Worm (Caenorhabditis elegans) whole organism, L3 larva: Measurements from ENCODE around the gene C44C10.15.

ENCODE experiments used
- R02D3.7 ChIP-seq: fragments of 150-350 bp; optimal IDR thresholded peaks from 2 replicates; lab custom pipeline; 2014; ENCODE audit warnings: missing biosample characterization, missing genetic modification characterization
- ZK546.5 ChIP-seq: sonication (generic microtip); optimal IDR thresholded peaks from 2 replicates; lab custom pipeline; 2017; ENCODE audit warnings: missing biosample characterization, missing genetic modification characterization
- aly-2 ChIP-seq: fragments of 150-350 bp; optimal IDR thresholded peaks from 2 replicates; lab custom pipeline; 2014; ENCODE audit warnings: missing biosample characterization, missing genetic modification characterization
- ama-1 ChIP-seq: fragments of 150-350 bp; optimal IDR thresholded peaks from 2 replicates; lab custom pipeline; 2018
- ceh-16 ChIP-seq: sonication (generic microtip); optimal IDR thresholded peaks from 2 replicates; lab custom pipeline; 2017; ENCODE audit warnings: missing biosample characterization, missing genetic modification characterization
- ceh-28 ChIP-seq: fragments of 150-350 bp; optimal IDR thresholded peaks from 2 replicates; lab custom pipeline; 2014; ENCODE audit warnings: missing biosample characterization, missing genetic modification reagents, missing genetic modification characterization
- ceh-82 ChIP-seq: fragments of 150-350 bp; optimal IDR thresholded peaks from 2 replicates; lab custom pipeline; 2014; ENCODE audit warnings: missing biosample characterization, missing genetic modification characterization
- ceh-9 ChIP-seq: sonication (generic microtip); optimal IDR thresholded peaks from 2 replicates; lab custom pipeline; 2018; ENCODE audit warnings: missing biosample characterization, missing genetic modification characterization
- daf-12 ChIP-seq: fragments of 150-350 bp; optimal IDR thresholded peaks from 2 replicates; lab custom pipeline; 2014; ENCODE audit warnings: missing biosample characterization, missing genetic modification reagents, missing genetic modification characterization
- egl-27 ChIP-seq: sonication (generic microtip); optimal IDR thresholded peaks from 4 replicates; lab custom pipeline; 2017; ENCODE audit warnings: missing biosample characterization, missing genetic modification reagents, missing genetic modification characterization
- egl-5 ChIP-seq: fragments of 150-350 bp; optimal IDR thresholded peaks from 2 replicates; lab custom pipeline; 2017; ENCODE audit warnings: missing biosample characterization, missing genetic modification reagents, missing genetic modification characterization, inconsistent platforms
- elt-1 ChIP-seq: fragments of 150-350 bp; optimal IDR thresholded peaks from 2 replicates; lab custom pipeline; 2014; ENCODE audit warnings: missing biosample characterization, missing genetic modification characterization
- elt-2 ChIP-seq: sonication (generic microtip); optimal IDR thresholded peaks from 2 replicates; lab custom pipeline; 2016; ENCODE audit warnings: missing genetic modification reagents, mild to moderate bottlenecking, missing genetic modification characterization, missing compliant biosample characterization
- elt-3 ChIP-seq, 3 experiments: fragments of 150-350 bp in 1 of 3; sonication (generic microtip) in 2 of 3; optimal IDR thresholded peaks; 2 replicates in 2 of 3; 4 replicates in 1 of 3; lab custom pipeline; 2014 to 2017; ENCODE audit warnings: missing biosample characterization in 3 of 3, missing genetic modification characterization in 3 of 3
- eor-1 ChIP-seq, 2 experiments: fragments of 150-350 bp; optimal IDR thresholded peaks; 2 replicates each; lab custom pipeline; 2014 to 2018; ENCODE audit warnings: missing biosample characterization in 2 of 2, missing genetic modification characterization in 2 of 2
- fkh-10 ChIP-seq: sonication (generic microtip); optimal IDR thresholded peaks from 2 replicates; lab custom pipeline; 2017; ENCODE audit warnings: missing biosample characterization, missing genetic modification reagents, missing genetic modification characterization
- fkh-2 ChIP-seq: fragments of 150-350 bp; optimal IDR thresholded peaks from 2 replicates; lab custom pipeline; 2014; ENCODE audit warnings: missing biosample characterization, missing genetic modification reagents, missing genetic modification characterization
- fos-1 ChIP-seq: fragments of 150-350 bp; optimal IDR thresholded peaks from 2 replicates; lab custom pipeline; 2014; ENCODE audit warnings: missing biosample characterization, missing genetic modification characterization
- hmg-11 ChIP-seq: sonication (generic microtip); optimal IDR thresholded peaks from 2 replicates; lab custom pipeline; 2016; ENCODE audit warnings: missing genetic modification characterization, missing compliant biosample characterization
- jun-1 ChIP-seq: fragments of 150-350 bp; optimal IDR thresholded peaks from 2 replicates; lab custom pipeline; 2014; ENCODE audit warnings: missing biosample characterization, missing genetic modification reagents, missing genetic modification characterization
- lin-15B ChIP-seq: fragments of 150-350 bp; optimal IDR thresholded peaks from 2 replicates; lab custom pipeline; 2014; ENCODE audit warnings: missing biosample characterization, missing genetic modification characterization
- lin-39 ChIP-seq: fragments of 150-350 bp; optimal IDR thresholded peaks from 2 replicates; lab custom pipeline; 2018; ENCODE audit warnings: missing biosample characterization, missing genetic modification reagents, missing genetic modification characterization
- lsy-12 ChIP-seq: sonication (generic microtip); optimal IDR thresholded peaks from 2 replicates; lab custom pipeline; 2016; ENCODE audit warnings: mild to moderate bottlenecking, missing genetic modification characterization, missing compliant biosample characterization
- mdl-1 ChIP-seq: fragments of 150-350 bp; optimal IDR thresholded peaks from 2 replicates; lab custom pipeline; 2014; ENCODE audit warnings: missing biosample characterization, missing genetic modification characterization
- mml-1 ChIP-seq: fragments of 150-350 bp; sonication (generic microtip); optimal IDR thresholded peaks from 3 replicates; lab custom pipeline; 2014; ENCODE audit warnings: missing biosample characterization, missing genetic modification characterization
- nfya-1 ChIP-seq: sonication (generic microtip); optimal IDR thresholded peaks from 2 replicates; lab custom pipeline; 2017; ENCODE audit warnings: missing genetic modification characterization, mild to moderate bottlenecking, missing compliant biosample characterization, antibody characterized with exemption, moderate library complexity; ENCODE audit not compliant: insufficient read depth
- nhr-11 ChIP-seq: fragments of 150-350 bp; optimal IDR thresholded peaks from 2 replicates; lab custom pipeline; 2014; ENCODE audit warnings: missing biosample characterization, missing genetic modification characterization
- nhr-12 ChIP-seq: fragments of 150-350 bp; optimal IDR thresholded peaks from 2 replicates; lab custom pipeline; 2014; ENCODE audit warnings: missing biosample characterization, missing genetic modification characterization
- nhr-23 ChIP-seq: fragments of 150-350 bp; optimal IDR thresholded peaks from 2 replicates; lab custom pipeline; 2014; ENCODE audit warnings: missing biosample characterization, missing genetic modification reagents, missing genetic modification characterization
- nhr-237 ChIP-seq: fragments of 150-350 bp; optimal IDR thresholded peaks from 2 replicates; lab custom pipeline; 2014; ENCODE audit warnings: missing biosample characterization, missing genetic modification characterization
- nhr-25 ChIP-seq: sonication (generic microtip); optimal IDR thresholded peaks from 2 replicates; lab custom pipeline; 2017; ENCODE audit warnings: missing biosample characterization, missing genetic modification characterization
- nhr-28 ChIP-seq: fragments of 150-350 bp; optimal IDR thresholded peaks from 2 replicates; lab custom pipeline; 2014; ENCODE audit warnings: missing biosample characterization, missing genetic modification characterization
- nhr-43 ChIP-seq: sonication (generic microtip); optimal IDR thresholded peaks from 2 replicates; lab custom pipeline; 2016; ENCODE audit warnings: mild to moderate bottlenecking, missing genetic modification characterization, missing compliant biosample characterization; ENCODE audit not compliant: poor library complexity, severe bottlenecking
- nhr-67 ChIP-seq: fragments of 150-350 bp; optimal IDR thresholded peaks from 2 replicates; lab custom pipeline; 2014; ENCODE audit warnings: missing biosample characterization, missing genetic modification characterization
- nhr-76 ChIP-seq: fragments of 150-350 bp; sonication (generic microtip); optimal IDR thresholded peaks from 5 replicates; lab custom pipeline; 2014; ENCODE audit warnings: missing biosample characterization, missing genetic modification characterization
- nhr-77 ChIP-seq: fragments of 150-350 bp; optimal IDR thresholded peaks from 2 replicates; lab custom pipeline; 2014; ENCODE audit warnings: missing biosample characterization, missing genetic modification characterization
- pha-4 ChIP-seq: fragments of 150-350 bp; optimal IDR thresholded peaks from 2 replicates; lab custom pipeline; 2014; ENCODE audit warnings: missing biosample characterization, missing genetic modification reagents, missing genetic modification characterization
- pqm-1 ChIP-seq: fragments of 150-350 bp; optimal IDR thresholded peaks from 2 replicates; lab custom pipeline; 2017; ENCODE audit warnings: missing biosample characterization, missing genetic modification characterization, inconsistent platforms
- sea-2 ChIP-seq: fragments of 150-350 bp; sonication (generic microtip); optimal IDR thresholded peaks from 4 replicates; lab custom pipeline; 2014; ENCODE audit warnings: missing biosample characterization, missing genetic modification reagents, missing genetic modification characterization
- skn-1 ChIP-seq: fragments of 150-350 bp; optimal IDR thresholded peaks from 2 replicates; lab custom pipeline; 2014; ENCODE audit warnings: missing biosample characterization, missing genetic modification characterization
- snpc-4 ChIP-seq: fragments of 150-350 bp; optimal IDR thresholded peaks from 2 replicates; lab custom pipeline; 2014; ENCODE audit warnings: missing biosample characterization, missing genetic modification characterization
- tbx-2 ChIP-seq: sonication (generic microtip); optimal IDR thresholded peaks from 2 replicates; lab custom pipeline; 2016; ENCODE audit warnings: mild to moderate bottlenecking, missing genetic modification characterization, missing compliant biosample characterization
- unc-39 ChIP-seq: sonication (generic microtip); optimal IDR thresholded peaks from 4 replicates; lab custom pipeline; 2017; ENCODE audit warnings: missing biosample characterization, missing genetic modification characterization
- unc-62 ChIP-seq: fragments of 150-350 bp; sonication (generic microtip); optimal IDR thresholded peaks from 4 replicates; lab custom pipeline; 2014; ENCODE audit warnings: missing biosample characterization, missing genetic modification reagents, missing genetic modification characterization
- zag-1 ChIP-seq: fragments of 150-350 bp; optimal IDR thresholded peaks from 2 replicates; lab custom pipeline; 2014; ENCODE audit warnings: missing biosample characterization, missing genetic modification characterization
- ztf-11 ChIP-seq: fragments of 150-350 bp; optimal IDR thresholded peaks from 2 replicates; lab custom pipeline; 2014; ENCODE audit warnings: missing biosample characterization, missing genetic modification characterization
- ztf-4 ChIP-seq: fragments of 150-350 bp; optimal IDR thresholded peaks from 2 replicates; lab custom pipeline; 2014; ENCODE audit warnings: missing biosample characterization, missing genetic modification characterization

Gene C44C10.15

ce11 chrX:11711437-11712080 is 11.4 kb upstream of the C44C10.15 start:
- no peak for TF ChIP-seq nhr-67
- no peak for TF ChIP-seq fkh-10
- no peak for TF ChIP-seq lin-15B
- TF ChIP-seq ztf-4 (tag; lab: Kevin White, UChicago), result no peak
- TF ChIP-seq ama-1 (lab: Kevin White, UChicago), result no peak
- TF ChIP-seq eor-1 (tag; optimal IDR thresholded peaks at IDR 0.05; lab: Kevin White, UChicago), result no peak
- no peak for TF ChIP-seq nhr-43 (tag; lab: Kevin White, UChicago)
- no peak for TF ChIP-seq nhr-11 (tag; lab: Kevin White, UChicago)
- TF ChIP-seq nhr-28, result no peak
- no peak for TF ChIP-seq hmg-11
- TF ChIP-seq fkh-2 (tag; lab: Kevin White, UChicago), result no peak

ce11 chrX:11710229-11710628 is 10.1 kb upstream of the C44C10.15 start, which contains the start of gene C44C10.11:
TSS of gene C44C10.11 (minus strand) at chrX:11710343.
- TF ChIP-seq nhr-12 (tag; lab: Kevin White, UChicago), result no peak
- TF ChIP-seq egl-5 (tag; lab: Kevin White, UChicago), result no peak
- no peak for TF ChIP-seq nhr-237
- no peak for TF ChIP-seq ceh-16 (tag; lab: Kevin White, UChicago)
- TF ChIP-seq nhr-23 (tag; lab: Kevin White, UChicago), result peak; percentile 33
- no peak for TF ChIP-seq fkh-2 (tag; lab: Kevin White, UChicago)
- TF ChIP-seq nhr-67, result no peak
- peak; percentile 17 for TF ChIP-seq egl-27
- TF ChIP-seq nhr-77, result no peak
- no peak for TF ChIP-seq ztf-4 (tag; lab: Kevin White, UChicago)
- TF ChIP-seq nhr-76 (tag; lab: Kevin White, UChicago), result no peak
- peak; percentile 87 for TF ChIP-seq pqm-1 (tag; lab: Kevin White, UChicago)
- no peak for TF ChIP-seq nhr-43 (tag; lab: Kevin White, UChicago)
- no peak for TF ChIP-seq ceh-82 (tag; lab: Kevin White, UChicago)
- TF ChIP-seq ztf-11 (tag; lab: Kevin White, UChicago), result no peak
- TF ChIP-seq lin-39 (tag; lab: Kevin White, UChicago), result peak; percentile 39
- peak; percentile 49 for TF ChIP-seq nhr-25
- TF ChIP-seq R02D3.7 (tag; lab: Kevin White, UChicago), result no peak
- peak; percentile 81 for TF ChIP-seq elt-2
- no peak for TF ChIP-seq daf-12 (tag; lab: Kevin White, UChicago)
- no peak for TF ChIP-seq ama-1 (lab: Kevin White, UChicago)
- TF ChIP-seq eor-1 (tag; optimal IDR thresholded peaks at IDR 0.05; lab: Kevin White, UChicago), result no peak
- no peak for TF ChIP-seq ceh-9 (tag; lab: Kevin White, UChicago)
- TF ChIP-seq nhr-11 (tag; lab: Kevin White, UChicago), result no peak
- TF ChIP-seq sea-2 (GFP tag; lab: Kevin White, UChicago), result no peak
- no peak for TF ChIP-seq skn-1
- no peak for TF ChIP-seq lin-15B
- no peak for TF ChIP-seq lsy-12 (tag; lab: Kevin White, UChicago)
- no peak for TF ChIP-seq zag-1 (tag; lab: Kevin White, UChicago)
- no peak for TF ChIP-seq tbx-2 (tag; lab: Kevin White, UChicago)
- no peak for TF ChIP-seq ceh-28 (tag; lab: Kevin White, UChicago)
- TF ChIP-seq mml-1 (tag; lab: Kevin White, UChicago), result no peak
- peak; percentile 65 for TF ChIP-seq nfya-1 (tag; lab: Kevin White, UChicago)
- no peak for TF ChIP-seq ZK546.5 (tag; lab: Kevin White, UChicago)
- no peak for TF ChIP-seq fkh-10
- TF ChIP-seq elt-1 (tag; lab: Kevin White, UChicago), result no peak
- peak; percentile 15 for TF ChIP-seq hmg-11
- TF ChIP-seq aly-2 (tag; lab: Kevin White, UChicago), result no peak
- TF ChIP-seq jun-1 (tag; lab: Kevin White, UChicago), result peak; percentile 58
- no peak for TF ChIP-seq unc-62 (GFP tag; lab: Kevin White, UChicago)
- no peak for TF ChIP-seq snpc-4 (tag; lab: Kevin White, UChicago)
- no peak for TF ChIP-seq pha-4 (tag; lab: Kevin White, UChicago)
- no peak for TF ChIP-seq fos-1 (tag; lab: Kevin White, UChicago)
- TF ChIP-seq elt-3 (tag; optimal IDR thresholded peaks at IDR 0.05; lab: Kevin White, UChicago), result no peak
- no peak for TF ChIP-seq mdl-1 (tag; lab: Kevin White, UChicago)
- TF ChIP-seq unc-39 (tag; lab: Kevin White, UChicago), result no peak
- TF ChIP-seq nhr-28, result no peak
